Fruit fly (Drosophila melanogaster): ENCODE results near the gene alpha-Est8.

- TF ChIP-seq CG8478 (optimal IDR thresholded peaks at IDR 0.05): no peak
- no peak for TF ChIP-seq EcR (GFP tag; optimal IDR thresholded peaks at IDR 0.05)
Observed at dm6 chr3R:7515599-7516069, at the start of gene alpha-Est8.
